Worm (Caenorhabditis elegans): Measurements from ENCODE around the gene K08E7.5.

DNA sequence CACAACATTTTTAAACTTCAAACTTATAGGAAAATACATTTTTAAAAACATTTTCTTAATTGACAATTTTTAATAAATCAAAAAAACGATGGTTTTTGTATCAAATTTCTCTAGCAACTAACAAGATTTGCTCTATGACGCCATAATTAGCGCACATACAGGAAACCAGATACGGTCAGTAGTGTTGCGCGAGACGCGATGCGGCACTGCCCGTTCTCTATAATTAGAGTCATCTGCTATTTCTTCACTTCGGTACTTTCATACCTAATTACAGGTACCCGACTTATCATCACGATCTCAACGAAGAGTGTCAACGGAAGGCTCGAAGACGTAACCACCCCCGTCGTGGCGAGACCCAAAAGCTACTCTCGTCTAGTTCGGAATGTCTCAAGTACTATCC, 28.5 kb upstream of the K08E7.5 start:
- no peak for TF ChIP-seq nhr-12 (tag; optimal IDR thresholded peaks at IDR 0.05)
- no peak for TF ChIP-seq unc-120 (tag; optimal IDR thresholded peaks at IDR 0.05; ENCODE audit: poor library complexity, severe bottlenecking)
- TF ChIP-seq unc-62 (GFP tag; optimal IDR thresholded peaks at IDR 0.05) = no peak
- no peak for TF ChIP-seq pha-4 (tag; optimal IDR thresholded peaks at IDR 0.05)
